Worm (Caenorhabditis elegans) whole organism, L4/young adult: Measurements from ENCODE around the gene acn-1.

ENCODE experiments used
- W03F9.2 ChIP-seq: fragments of 150-350 bp; optimal IDR thresholded peaks from 2 replicates; lab custom pipeline; 2014; ENCODE audit warnings: missing biosample characterization, missing genetic modification characterization
- dao-5 ChIP-seq: sonication (generic microtip); optimal IDR thresholded peaks from 2 replicates; lab custom pipeline; 2016; ENCODE audit warnings: missing genotype, missing genetic modification characterization, moderate library complexity, missing compliant biosample characterization
- him-1 ChIP-seq: sonication (generic microtip); optimal IDR thresholded peaks from 2 replicates; lab custom pipeline; 2016; ENCODE audit warnings: missing genotype, missing genetic modification reagents, missing genetic modification characterization, missing compliant biosample characterization

DNA sequence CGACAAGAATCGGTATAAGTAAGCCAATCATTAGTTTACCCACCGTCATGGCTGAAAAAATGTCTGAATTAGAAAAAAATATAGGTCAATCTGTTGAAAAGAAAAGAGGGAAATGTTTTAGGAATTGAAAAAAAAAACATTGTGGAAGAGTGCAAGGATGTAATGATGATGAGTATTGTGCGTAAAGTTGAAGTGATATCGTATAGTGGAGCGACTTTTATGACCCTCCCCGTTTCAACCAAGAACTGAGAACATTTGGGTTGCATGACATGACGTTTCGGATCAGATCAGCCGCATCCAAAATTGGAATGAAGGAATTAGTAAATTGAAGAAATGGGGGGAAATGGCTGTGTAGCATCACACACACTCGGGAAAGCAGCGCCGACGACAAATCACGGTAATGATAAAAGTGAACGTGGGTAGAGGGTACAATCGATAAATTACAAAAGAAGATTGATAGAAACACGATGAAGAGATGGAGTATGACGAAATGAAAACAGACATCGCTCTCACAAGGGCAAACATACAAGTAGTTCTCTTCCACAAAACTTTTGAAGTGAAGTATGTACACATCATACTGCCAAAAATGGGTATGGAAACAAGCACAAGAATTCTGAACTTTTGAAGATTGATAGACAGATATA is 20.1 kb upstream of the acn-1 start, which contains the start of gene apl-1:
- TF ChIP-seq W03F9.2 (tag; lab: Kevin White, UChicago) (no peak), dao-5 (tag; lab: Kevin White, UChicago) (no peak), him-1 (tag; lab: Kevin White, UChicago) (no peak)
